Worm (Caenorhabditis elegans): ENCODE data around the gene trm-2A.

DNA sequence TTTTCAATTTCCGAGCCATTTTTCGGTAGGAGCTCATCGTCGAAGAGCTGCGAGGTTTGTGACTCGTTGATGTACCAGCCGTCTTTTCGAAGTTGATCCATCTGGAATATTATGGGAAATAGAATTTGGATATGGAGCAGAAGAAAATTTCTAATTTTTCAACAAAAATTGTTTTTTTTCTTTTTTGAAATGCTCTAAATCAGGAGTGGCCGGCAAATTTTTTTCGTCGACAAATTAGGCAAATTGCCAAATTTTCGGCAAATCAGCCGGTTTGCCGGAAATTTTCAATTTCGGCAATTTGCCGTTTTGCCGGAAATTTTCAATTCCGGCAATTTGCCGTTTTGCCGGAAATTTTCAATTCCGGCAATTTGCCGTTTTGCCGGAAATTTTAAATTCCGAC lies 40.4 kb downstream of the trm-2A start, which contains the start of gene Y50D4C.3:
- TF ChIP-seq crh-2 (tag; optimal IDR thresholded peaks at IDR 0.05) (no peak), nhr-77 (tag; optimal IDR thresholded peaks at IDR 0.05) (no peak), aly-2 (tag; optimal IDR thresholded peaks at IDR 0.05) (no peak), elt-3 (tag; optimal IDR thresholded peaks at IDR 0.05) (no peak), mdl-1 (tag; optimal IDR thresholded peaks at IDR 0.05) (no peak), ceh-16 (tag; optimal IDR thresholded peaks at IDR 0.05) (no peak), nhr-237 (tag; optimal IDR thresholded peaks at IDR 0.05) (no peak)

All from whole organism, L2 larva.